Fruit fly (Drosophila melanogaster): ENCODE results near the gene CG8173.

Gene CG8173

dm6 chrX:17709546-17710272, at the start of gene CG8173, which contains the start of gene raskol:
CG8173 (minus strand) TSS chrX:17709653.
raskol (plus strand) TSS chrX:17710144.
- TF ChIP-seq CG8478 (optimal IDR thresholded peaks at IDR 0.05) (no peak), Dll (optimal IDR thresholded peaks at IDR 0.05) (no peak), psq (optimal IDR thresholded peaks at IDR 0.05) (peak; percentile 66)

- no peak for TF ChIP-seq EcR (GFP tag; optimal IDR thresholded peaks at IDR 0.05)
These were observed 47.4 kb upstream of the CG8173 start for dm6 chrX:17756845-17757244.

DNA sequence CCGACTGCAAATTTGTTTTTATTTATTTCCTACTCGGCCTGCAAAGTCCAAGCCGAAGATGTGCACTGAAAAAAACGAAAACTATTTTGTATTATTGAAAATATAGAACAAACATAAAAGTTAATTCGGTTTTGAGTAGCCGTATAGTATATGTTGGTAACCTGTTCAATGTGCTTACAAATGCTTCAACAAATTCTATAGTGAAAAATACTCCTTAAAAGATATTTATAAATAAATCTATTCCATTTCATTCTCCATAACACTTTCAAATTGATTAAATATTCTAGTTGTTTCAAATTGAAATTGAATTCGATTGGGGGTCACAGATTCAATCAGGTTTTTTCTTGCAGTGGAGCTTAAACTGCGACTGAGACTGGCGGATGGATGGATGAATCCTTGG, 45.7 kb upstream of the CG8173 start:
- no peak for TF ChIP-seq psq (optimal IDR thresholded peaks at IDR 0.05)
- no peak for TF ChIP-seq usp (GFP tag; optimal IDR thresholded peaks at IDR 0.05)
- TF ChIP-seq Dll (optimal IDR thresholded peaks at IDR 0.05), result no peak
- no peak for TF ChIP-seq pan (optimal IDR thresholded peaks at IDR 0.05)
- no peak for TF ChIP-seq EcR (GFP tag; optimal IDR thresholded peaks at IDR 0.05)
- TF ChIP-seq CG8478 (optimal IDR thresholded peaks at IDR 0.05), result no peak

DNA sequence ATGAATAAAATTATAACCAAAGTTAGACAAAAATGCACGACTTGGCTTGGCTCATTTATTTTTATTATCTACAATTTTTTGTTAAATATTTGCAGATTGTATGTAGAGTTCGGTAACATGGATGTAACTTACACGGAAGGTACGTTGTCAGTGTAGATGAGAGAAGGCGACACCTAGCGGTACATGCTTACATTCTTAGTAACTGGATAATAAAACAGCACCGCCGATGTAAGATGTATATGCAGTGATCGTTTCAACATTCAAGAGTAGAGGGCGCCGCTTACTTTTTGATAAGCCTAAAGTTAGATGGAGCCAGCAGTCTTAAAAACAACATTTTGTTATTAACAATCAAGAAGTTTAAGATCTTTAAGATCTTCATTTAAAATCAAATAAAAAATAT, 42.2 kb upstream of the CG8173 start:
- TF ChIP-seq pan (optimal IDR thresholded peaks at IDR 0.05) (no peak), usp (GFP tag; optimal IDR thresholded peaks at IDR 0.05) (no peak), EcR (GFP tag; optimal IDR thresholded peaks at IDR 0.05) (no peak), Dll (optimal IDR thresholded peaks at IDR 0.05) (no peak), CG8478 (optimal IDR thresholded peaks at IDR 0.05) (no peak), psq (optimal IDR thresholded peaks at IDR 0.05) (no peak)

DNA sequence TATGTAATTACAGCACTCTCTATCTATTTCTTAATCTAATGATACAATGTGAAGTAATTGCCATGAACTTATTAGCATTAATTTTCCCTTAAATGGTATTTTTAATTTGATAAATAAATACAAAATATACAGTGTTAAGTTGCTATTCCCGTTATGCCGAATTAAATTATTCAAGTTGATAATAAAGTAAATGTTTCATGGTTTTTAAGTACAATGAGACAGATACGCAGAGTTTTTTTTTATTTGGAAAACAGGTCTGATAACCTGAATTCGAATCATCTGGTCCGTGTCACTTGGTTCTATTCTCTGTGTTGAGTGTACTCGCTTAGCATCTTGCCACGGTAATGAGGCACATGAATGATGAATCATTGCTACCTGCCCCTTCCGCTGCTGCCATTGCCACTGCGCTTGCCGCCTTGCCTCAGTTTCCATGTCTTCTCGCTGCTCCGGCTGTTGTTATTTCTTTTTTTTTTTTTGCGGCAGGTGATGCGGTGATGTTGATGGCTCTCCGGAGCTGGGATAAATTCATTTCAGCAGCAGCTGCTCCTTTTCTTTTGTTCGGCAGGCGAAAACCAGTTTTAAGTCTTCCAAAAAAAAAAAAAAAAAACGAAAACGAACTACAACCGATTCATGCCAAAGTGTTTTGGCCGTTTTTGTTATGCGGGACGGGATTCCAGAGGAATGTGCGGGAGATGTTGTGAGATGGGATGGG, 36.4 kb upstream of the CG8173 start:
- TF ChIP-seq usp (GFP tag; optimal IDR thresholded peaks at IDR 0.05), result no peak
- no peak for TF ChIP-seq Dll (optimal IDR thresholded peaks at IDR 0.05)
- no peak for TF ChIP-seq pan (optimal IDR thresholded peaks at IDR 0.05)
- TF ChIP-seq EcR (GFP tag; optimal IDR thresholded peaks at IDR 0.05), result no peak
- no peak for TF ChIP-seq psq (optimal IDR thresholded peaks at IDR 0.05)
- TF ChIP-seq CG8478 (optimal IDR thresholded peaks at IDR 0.05), result no peak

DNA sequence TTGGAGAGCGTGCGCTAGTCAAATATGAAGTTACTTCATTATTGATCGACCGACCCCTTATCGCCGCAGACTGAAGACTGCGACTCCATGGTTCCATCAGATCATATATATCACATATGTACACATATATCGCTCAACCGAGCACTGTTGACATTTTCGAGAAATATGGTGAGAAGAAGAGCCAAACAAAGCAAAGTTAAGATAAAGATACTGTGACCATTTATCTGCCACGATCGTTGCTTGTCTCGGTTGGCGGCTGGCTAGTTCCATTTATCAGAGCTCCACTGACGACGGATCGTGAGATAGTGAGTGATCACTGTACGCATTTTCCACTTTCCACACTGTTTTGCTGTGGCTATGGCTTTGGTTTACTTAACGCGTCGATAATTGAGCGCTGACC, 34.1 kb upstream of the CG8173 start:
- TF ChIP-seq CG8478 (optimal IDR thresholded peaks at IDR 0.05) (no peak), Dll (optimal IDR thresholded peaks at IDR 0.05) (no peak), psq (optimal IDR thresholded peaks at IDR 0.05) (no peak), usp (GFP tag; optimal IDR thresholded peaks at IDR 0.05) (no peak), EcR (GFP tag; optimal IDR thresholded peaks at IDR 0.05) (no peak), pan (optimal IDR thresholded peaks at IDR 0.05) (no peak)

dm6 chrX:17742592-17743364, 33.3 kb upstream of the CG8173 start:
- TF ChIP-seq psq (optimal IDR thresholded peaks at IDR 0.05) (no peak), Dll (optimal IDR thresholded peaks at IDR 0.05) (no peak), EcR (GFP tag; optimal IDR thresholded peaks at IDR 0.05) (no peak), pan (optimal IDR thresholded peaks at IDR 0.05) (no peak), usp (GFP tag; optimal IDR thresholded peaks at IDR 0.05) (no peak), CG8478 (optimal IDR thresholded peaks at IDR 0.05) (no peak)

- TF ChIP-seq psq (optimal IDR thresholded peaks at IDR 0.05) (no peak), usp (GFP tag; optimal IDR thresholded peaks at IDR 0.05) (no peak), pan (optimal IDR thresholded peaks at IDR 0.05) (no peak), CG8478 (optimal IDR thresholded peaks at IDR 0.05) (no peak), EcR (GFP tag; optimal IDR thresholded peaks at IDR 0.05) (no peak), Dll (optimal IDR thresholded peaks at IDR 0.05) (no peak)
These were observed 32.4 kb upstream of the CG8173 start for dm6 chrX:17741864-17742297.

DNA sequence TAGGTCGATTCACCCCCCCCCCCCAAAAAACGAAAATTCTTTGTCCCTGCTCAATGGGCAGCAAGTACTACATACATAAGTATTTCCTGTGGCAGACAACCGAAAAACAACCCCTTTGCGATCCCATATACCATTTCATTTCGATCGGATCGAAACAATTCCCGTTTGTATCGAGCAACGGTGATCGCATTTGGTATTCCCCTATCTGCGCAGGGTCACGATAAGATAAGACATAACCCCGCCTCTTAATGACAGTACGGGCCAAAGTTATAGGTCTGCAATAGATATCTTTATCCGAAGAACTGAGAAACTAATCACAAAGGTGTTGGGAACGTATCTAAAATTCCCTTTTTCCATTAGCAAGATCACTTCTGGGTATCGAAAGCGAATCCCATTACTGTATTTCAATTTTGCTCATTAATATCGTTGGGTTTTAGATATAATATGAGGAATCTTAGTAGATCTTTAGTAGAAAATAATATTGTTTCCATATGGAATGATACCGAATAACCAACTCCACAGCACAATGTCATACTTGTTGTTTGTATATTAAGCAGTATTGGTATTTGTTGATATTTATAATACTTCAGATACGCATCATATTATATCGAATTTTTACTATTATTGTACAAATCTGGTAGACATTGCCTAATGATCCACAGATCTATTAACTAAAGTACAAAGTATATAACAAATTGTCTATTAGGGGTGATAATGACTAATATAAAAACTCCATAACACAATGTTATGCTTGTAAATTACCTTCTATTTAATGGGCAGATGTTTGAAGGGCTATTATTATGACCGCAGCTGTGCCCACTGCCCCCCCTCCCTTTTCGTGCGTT, 31.8 kb upstream of the CG8173 start:
- TF ChIP-seq usp (GFP tag; optimal IDR thresholded peaks at IDR 0.05) (no peak), pan (optimal IDR thresholded peaks at IDR 0.05) (no peak), EcR (GFP tag; optimal IDR thresholded peaks at IDR 0.05) (no peak), Dll (optimal IDR thresholded peaks at IDR 0.05) (no peak), CG8478 (optimal IDR thresholded peaks at IDR 0.05) (no peak)

DNA sequence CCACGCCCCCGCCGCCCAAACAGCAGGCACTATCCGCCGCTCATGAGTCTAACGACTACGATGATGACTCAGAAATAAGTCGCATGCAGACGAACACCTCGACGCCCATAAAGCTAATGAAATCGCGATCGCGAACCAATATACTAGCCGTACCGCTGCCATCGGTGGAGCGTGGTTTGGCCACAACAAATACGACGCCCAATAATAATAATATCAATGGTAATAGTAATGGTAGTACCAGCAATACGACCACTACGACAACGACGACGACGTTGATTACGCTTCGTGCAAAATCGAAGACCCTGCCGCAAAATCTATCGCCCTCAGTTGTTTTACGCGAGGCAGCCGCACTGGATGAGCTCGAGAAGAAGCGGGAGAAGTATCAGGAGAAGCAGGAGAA, 30.5 kb upstream of the CG8173 start:
- TF ChIP-seq usp (GFP tag; optimal IDR thresholded peaks at IDR 0.05), result no peak
- no peak for TF ChIP-seq EcR (GFP tag; optimal IDR thresholded peaks at IDR 0.05)
- TF ChIP-seq CG8478 (optimal IDR thresholded peaks at IDR 0.05), result no peak
- TF ChIP-seq pan (optimal IDR thresholded peaks at IDR 0.05), result no peak
- no peak for TF ChIP-seq Dll (optimal IDR thresholded peaks at IDR 0.05)
- TF ChIP-seq psq (optimal IDR thresholded peaks at IDR 0.05), result no peak

dm6 chrX:17738989-17739388, 29.5 kb upstream of the CG8173 start:
- TF ChIP-seq usp (GFP tag; optimal IDR thresholded peaks at IDR 0.05) (no peak), EcR (GFP tag; optimal IDR thresholded peaks at IDR 0.05) (no peak), pan (optimal IDR thresholded peaks at IDR 0.05) (no peak), CG8478 (optimal IDR thresholded peaks at IDR 0.05) (no peak), Dll (optimal IDR thresholded peaks at IDR 0.05) (no peak), psq (optimal IDR thresholded peaks at IDR 0.05) (no peak)

Measured in whole organism.